Worm (Caenorhabditis elegans): ENCODE results near the gene glc-1.

The glc-1 gene

DNA sequence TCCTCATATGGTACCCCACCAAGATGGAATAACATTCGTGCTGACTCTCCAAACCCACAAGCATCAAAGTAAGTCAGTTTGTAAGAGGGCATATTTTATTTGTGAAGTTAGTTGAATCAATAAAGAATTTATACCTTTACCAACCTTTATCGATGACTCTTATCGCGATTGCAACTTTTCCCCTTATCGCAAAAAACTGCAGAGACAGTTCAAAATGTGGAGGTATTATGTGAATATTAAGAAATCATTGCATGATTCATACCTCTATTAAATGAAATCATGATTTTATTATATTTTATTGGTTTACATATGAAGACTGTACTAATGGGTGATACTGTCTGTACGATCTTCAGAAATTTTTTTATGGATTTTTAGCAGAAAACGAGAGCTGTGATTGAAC is 12.7 kb downstream of the glc-1 start, which contains the start of gene gst-22:
gst-22 (minus strand) TSS at position 103 of the 400 bp plus-strand sequence.
- TF ChIP-seq nhr-237 (tag; optimal IDR thresholded peaks at IDR 0.05) = no peak
- TF ChIP-seq ceh-28 (tag; optimal IDR thresholded peaks at IDR 0.05) = peak; percentile 2
- TF ChIP-seq jun-1 (tag; optimal IDR thresholded peaks at IDR 0.05) = peak; percentile 48
- TF ChIP-seq pqm-1 (tag; optimal IDR thresholded peaks at IDR 0.05) = peak; percentile 97
- TF ChIP-seq sea-2 (GFP tag; optimal IDR thresholded peaks at IDR 0.05) = no peak
- TF ChIP-seq elt-2 (tag; optimal IDR thresholded peaks at IDR 0.05) = peak; percentile 92

DNA sequence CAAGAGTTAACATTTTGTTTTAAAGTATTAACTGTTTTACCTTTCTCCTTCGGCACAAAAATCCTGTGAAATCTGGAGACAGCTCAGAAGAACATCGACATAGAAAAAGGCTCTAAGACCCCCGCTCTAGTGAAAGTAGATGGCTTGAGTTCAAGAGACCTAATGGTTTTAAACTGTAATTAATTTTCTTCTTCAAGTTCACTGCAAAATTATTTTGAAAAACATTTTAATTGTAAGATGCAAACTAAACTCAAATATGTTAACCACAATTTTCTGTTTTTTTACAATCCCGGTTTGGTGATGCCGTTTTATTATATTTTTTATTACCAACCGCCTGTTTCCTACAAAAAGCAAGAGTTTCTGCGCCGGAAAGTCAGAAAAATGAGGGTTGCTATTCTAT is 14.2 kb downstream of the glc-1 start, which contains the start of gene clec-233:
clec-233 (plus strand) TSS at position 301 of the 400 bp plus-strand sequence.
- TF ChIP-seq sea-2 (GFP tag; optimal IDR thresholded peaks at IDR 0.05) (no peak), daf-12 (tag; optimal IDR thresholded peaks at IDR 0.05) (no peak), mdl-1 (tag; optimal IDR thresholded peaks at IDR 0.05) (no peak), skn-1 (tag; optimal IDR thresholded peaks at IDR 0.05) (no peak), nhr-12 (tag; optimal IDR thresholded peaks at IDR 0.05) (no peak), elt-3 (tag; optimal IDR thresholded peaks at IDR 0.05) (no peak), eor-1 (tag; optimal IDR thresholded peaks at IDR 0.05) (no peak), pqm-1 (tag; optimal IDR thresholded peaks at IDR 0.05) (no peak), lin-15B (tag; optimal IDR thresholded peaks at IDR 0.05) (no peak), fos-1 (tag; optimal IDR thresholded peaks at IDR 0.05) (no peak), hmg-11 (tag; optimal IDR thresholded peaks at IDR 0.05) (no peak), ztf-11 (tag; optimal IDR thresholded peaks at IDR 0.05) (no peak)

DNA sequence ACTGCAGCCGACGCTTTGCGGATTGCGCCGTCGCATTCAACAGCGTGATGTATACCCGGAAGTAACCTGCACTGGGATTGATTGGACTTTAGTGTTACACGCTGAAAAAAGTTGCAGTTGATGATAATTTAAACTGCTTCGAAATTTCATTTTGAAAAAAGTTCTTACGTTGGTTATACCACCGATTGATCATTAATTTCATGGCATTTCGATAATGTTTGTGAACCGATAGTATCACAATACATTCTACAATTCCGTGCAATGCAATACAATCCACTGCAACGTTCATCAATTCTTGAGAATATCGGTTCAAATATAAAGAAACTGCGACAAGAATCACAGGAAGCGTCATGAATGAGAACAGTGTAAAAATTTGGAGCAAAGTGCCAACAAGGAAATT is 15.7 kb downstream of the glc-1 start, which contains the start of gene F21H7.3:
F21H7.3 (minus strand) TSS at position 101 of the 400 bp plus-strand sequence.
- no peak for TF ChIP-seq nhr-23 (tag; optimal IDR thresholded peaks at IDR 0.05)
- TF ChIP-seq ceh-28 (tag; optimal IDR thresholded peaks at IDR 0.05) = no peak
- TF ChIP-seq ama-1 (optimal IDR thresholded peaks at IDR 0.05) = no peak
- no peak for TF ChIP-seq eor-1 (tag; optimal IDR thresholded peaks at IDR 0.05)
- TF ChIP-seq fkh-2 (tag; optimal IDR thresholded peaks at IDR 0.05) = no peak
- no peak for TF ChIP-seq nhr-25 (tag; optimal IDR thresholded peaks at IDR 0.05)
- no peak for TF ChIP-seq lin-15B (tag; optimal IDR thresholded peaks at IDR 0.05)
- TF ChIP-seq ceh-16 (tag; optimal IDR thresholded peaks at IDR 0.05) = no peak
- TF ChIP-seq tbx-2 (tag; optimal IDR thresholded peaks at IDR 0.05) = no peak
- TF ChIP-seq fos-1 (tag; optimal IDR thresholded peaks at IDR 0.05) = no peak
- TF ChIP-seq sea-2 (GFP tag; optimal IDR thresholded peaks at IDR 0.05) = no peak
- no peak for TF ChIP-seq nhr-12 (tag; optimal IDR thresholded peaks at IDR 0.05)

DNA sequence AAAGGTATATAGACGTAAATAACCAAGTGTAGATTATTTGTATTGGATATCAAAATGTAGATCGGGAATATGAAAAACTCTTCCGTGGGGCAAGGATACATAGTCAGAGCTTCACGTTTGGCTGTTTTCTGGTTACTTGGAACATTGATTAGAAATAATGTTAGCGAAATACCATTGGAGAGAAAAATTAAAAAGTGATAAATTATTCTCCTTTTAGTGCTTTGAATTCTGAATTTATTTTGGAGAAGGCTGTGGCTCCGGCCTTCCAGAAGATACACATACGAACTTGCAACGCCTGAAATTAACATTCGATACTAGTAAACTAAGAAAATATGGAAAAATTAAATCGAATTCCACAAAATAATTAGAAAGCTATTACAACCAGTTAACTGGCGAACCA is 16.2 kb downstream of the glc-1 start, which contains the start of gene srh-98:
srh-98 (minus strand) TSS at position 101 of the 400 bp plus-strand sequence.
- no peak for TF ChIP-seq ceh-9 (tag; optimal IDR thresholded peaks at IDR 0.05)
- TF ChIP-seq skn-1 (tag; optimal IDR thresholded peaks at IDR 0.05) = no peak
- no peak for TF ChIP-seq ceh-28 (tag; optimal IDR thresholded peaks at IDR 0.05)
- TF ChIP-seq aly-2 (tag; optimal IDR thresholded peaks at IDR 0.05) = no peak
- no peak for TF ChIP-seq nhr-23 (tag; optimal IDR thresholded peaks at IDR 0.05)
- no peak for TF ChIP-seq nhr-77 (tag; optimal IDR thresholded peaks at IDR 0.05)
- TF ChIP-seq unc-62 (GFP tag; optimal IDR thresholded peaks at IDR 0.05) = no peak
- TF ChIP-seq lsy-12 (tag; optimal IDR thresholded peaks at IDR 0.05) = no peak
- no peak for TF ChIP-seq fkh-2 (tag; optimal IDR thresholded peaks at IDR 0.05)
- no peak for TF ChIP-seq lin-39 (tag; optimal IDR thresholded peaks at IDR 0.05)
- TF ChIP-seq elt-1 (tag; optimal IDR thresholded peaks at IDR 0.05) = no peak
- no peak for TF ChIP-seq nfya-1 (tag; optimal IDR thresholded peaks at IDR 0.05; ENCODE audit: insufficient read depth)
- no peak for TF ChIP-seq sea-2 (GFP tag; optimal IDR thresholded peaks at IDR 0.05)
- TF ChIP-seq jun-1 (tag; optimal IDR thresholded peaks at IDR 0.05) = no peak
- no peak for TF ChIP-seq nhr-237 (tag; optimal IDR thresholded peaks at IDR 0.05)
- TF ChIP-seq elt-2 (tag; optimal IDR thresholded peaks at IDR 0.05) = no peak
- TF ChIP-seq hmg-11 (tag; optimal IDR thresholded peaks at IDR 0.05) = no peak
- no peak for TF ChIP-seq unc-39 (tag; optimal IDR thresholded peaks at IDR 0.05)

DNA sequence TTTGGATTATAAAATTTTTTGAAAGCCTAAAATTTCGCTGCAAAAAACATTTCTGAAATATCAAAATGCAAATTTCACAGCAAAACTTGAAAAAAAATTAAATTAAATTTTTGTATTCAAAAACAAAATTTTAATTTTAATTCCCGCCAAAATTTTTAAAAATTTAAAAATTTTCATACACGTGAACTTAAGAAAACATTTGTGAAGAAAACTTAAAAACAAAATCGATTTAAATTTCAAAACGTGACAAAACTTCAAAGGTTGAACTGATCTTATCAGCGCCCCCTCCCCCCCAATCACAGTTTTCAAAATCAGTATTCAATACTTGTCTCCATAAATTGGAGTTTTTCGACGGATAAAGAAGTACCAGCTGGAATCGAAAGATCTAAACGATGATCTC is 17.8 kb downstream of the glc-1 start, which contains the start of gene F21H7.5:
F21H7.5 (plus strand) TSS at position 301 of the 400 bp plus-strand sequence.
- TF ChIP-seq nhr-11 (tag; optimal IDR thresholded peaks at IDR 0.05) = no peak
- no peak for TF ChIP-seq aly-2 (tag; optimal IDR thresholded peaks at IDR 0.05)
- no peak for TF ChIP-seq egl-5 (tag; optimal IDR thresholded peaks at IDR 0.05)
- no peak for TF ChIP-seq jun-1 (tag; optimal IDR thresholded peaks at IDR 0.05)
- no peak for TF ChIP-seq R02D3.7 (tag; optimal IDR thresholded peaks at IDR 0.05)
- TF ChIP-seq elt-3 (tag; optimal IDR thresholded peaks at IDR 0.05) = no peak
- TF ChIP-seq ceh-82 (tag; optimal IDR thresholded peaks at IDR 0.05) = no peak
- TF ChIP-seq nhr-28 (tag; optimal IDR thresholded peaks at IDR 0.05) = no peak
- no peak for TF ChIP-seq ceh-16 (tag; optimal IDR thresholded peaks at IDR 0.05)

Measured in whole organism, L3 larva.